Fruit fly (Drosophila melanogaster): ENCODE data around the gene sov.

sov gene

DNA sequence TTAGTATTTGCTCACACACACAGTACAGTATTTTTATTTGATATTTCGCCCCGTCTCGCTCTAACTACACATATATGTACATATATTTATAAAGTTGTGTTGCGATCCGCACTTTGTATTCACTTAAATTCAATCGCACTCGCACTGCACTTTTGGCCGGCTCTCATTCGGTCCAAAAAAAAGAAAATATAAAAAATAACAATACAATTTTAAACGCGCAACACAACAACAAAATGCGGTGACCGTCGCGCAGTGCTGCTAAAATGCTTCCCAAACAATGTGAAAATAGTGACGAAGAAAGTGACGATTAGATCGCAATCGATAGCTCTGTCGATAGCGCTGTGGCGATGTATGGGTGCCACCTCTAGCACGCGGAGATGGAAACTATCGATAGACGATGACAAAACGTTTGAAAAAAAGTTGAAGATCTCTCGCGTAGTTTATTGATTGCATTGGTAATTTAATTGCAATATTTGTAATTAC lies 47.2 kb downstream of the sov start, which contains the start of the genes C3G and pod1 (continued):
- TF ChIP-seq Meics (GFP tag; optimal IDR thresholded peaks at IDR 0.05) (peak; percentile 77), cato (GFP tag; optimal IDR thresholded peaks at IDR 0.05; ENCODE audit: borderline replicate concordance) (no peak), sr (GFP tag; IDR thresholded peaks at IDR 0.05) (no peak), CG2712 (tag; optimal IDR thresholded peaks at IDR 0.05) (peak; percentile 39), CG5180 (GFP tag; optimal IDR thresholded peaks at IDR 0.05) (no peak), HLH4C (GFP tag; IDR thresholded peaks at IDR 0.05; ENCODE audit: partially characterized antibody) (peak; percentile 98), Sry-δ (GFP tag; optimal IDR thresholded peaks at IDR 0.05) (peak; percentile 100), Dbx (GFP tag; IDR thresholded peaks at IDR 0.05) (peak; percentile 77), D (optimal IDR thresholded peaks at IDR 0.05) (no peak), D (GFP tag; optimal IDR thresholded peaks at IDR 0.05) (no peak), dysf (GFP tag; IDR thresholded peaks at IDR 0.05) (no peak), bsh (GFP tag; optimal IDR thresholded peaks at IDR 0.05) (no peak), Sin3A (optimal IDR thresholded peaks at IDR 0.05) (peak; percentile 75), Dfd (GFP tag; optimal IDR thresholded peaks at IDR 0.05) (no peak), dan (GFP tag; IDR thresholded peaks at IDR 0.05) (no peak), bigmax (GFP tag; optimal IDR thresholded peaks at IDR 0.05) (no peak), CG10462 (GFP tag; optimal IDR thresholded peaks at IDR 0.05) (no peak), CG2889 (GFP tag; IDR thresholded peaks at IDR 0.05) (no peak), CG12219 (GFP tag; optimal IDR thresholded peaks at IDR 0.05) (no peak), CG7372 (GFP tag; IDR thresholded peaks at IDR 0.05) (no peak), B-H2 (GFP tag; optimal IDR thresholded peaks at IDR 0.05) (peak; percentile 48), gcm (GFP tag; optimal IDR thresholded peaks at IDR 0.05) (no peak), CG3995 (GFP tag; optimal IDR thresholded peaks at IDR 0.05) (peak; percentile 92), CG3281 (GFP tag; optimal IDR thresholded peaks at IDR 0.05) (no peak), dmrt99B (tag; optimal IDR thresholded peaks at IDR 0.05) (no peak), Spps (tag; optimal IDR thresholded peaks at IDR 0.05) (no peak), sd (tag; optimal IDR thresholded peaks at IDR 0.05) (peak; percentile 58), HLHmδ (GFP tag; optimal IDR thresholded peaks at IDR 0.05) (peak; percentile 1), Lim3 (GFP tag; IDR thresholded peaks at IDR 0.05) (no peak), sob (GFP tag; IDR thresholded peaks at IDR 0.05) (peak; percentile 28; the same call in 1 of the 2 replicates), rib (GFP tag; IDR thresholded peaks at IDR 0.05) (peak; percentile 67; the same call in 1 of the 2 replicates), CG17328 (GFP tag; IDR thresholded peaks at IDR 0.05) (no peak), cad (GFP tag; optimal IDR thresholded peaks at IDR 0.05) (no peak), abd-A (tag; optimal IDR thresholded peaks at IDR 0.05) (peak; percentile 11), PHDP (tag; optimal IDR thresholded peaks at IDR 0.05) (peak; percentile 28), CG6791 (GFP tag; IDR thresholded peaks at IDR 0.05; ENCODE audit: partially characterized antibody) (peak; percentile 99), HHEX (GFP tag; optimal IDR thresholded peaks at IDR 0.05) (no peak), CG11093 (GFP tag; IDR thresholded peaks at IDR 0.05) (no peak), pros (GFP tag; optimal IDR thresholded peaks at IDR 0.05) (no peak), CG34224 (GFP tag; IDR thresholded peaks at IDR 0.05; ENCODE audit: partially characterized antibody) (peak; percentile 96), CG31365 (tag; optimal IDR thresholded peaks at IDR 0.05) (no peak), Hr51 (GFP tag; optimal IDR thresholded peaks at IDR 0.05) (no peak), kni (GFP tag; optimal IDR thresholded peaks at IDR 0.05) (no peak), CG10979 (tag; optimal IDR thresholded peaks at IDR 0.05) (no peak), CG10654 (GFP tag; optimal IDR thresholded peaks at IDR 0.05) (no peak), CG6175 (GFP tag; IDR thresholded peaks at IDR 0.05) (no peak), sens-2 (GFP tag; IDR thresholded peaks at IDR 0.05) (no peak), CG2199 (GFP tag; IDR thresholded peaks at IDR 0.05) (no peak), Mes4 (GFP tag; optimal IDR thresholded peaks at IDR 0.05) (no peak), C15 (GFP tag; IDR thresholded peaks at IDR 0.05) (no peak), CG18764 (GFP tag; optimal IDR thresholded peaks at IDR 0.05) (no peak)
